Worm (Caenorhabditis elegans): ENCODE data around the gene D2085.7.

The D2085.7 gene

DNA sequence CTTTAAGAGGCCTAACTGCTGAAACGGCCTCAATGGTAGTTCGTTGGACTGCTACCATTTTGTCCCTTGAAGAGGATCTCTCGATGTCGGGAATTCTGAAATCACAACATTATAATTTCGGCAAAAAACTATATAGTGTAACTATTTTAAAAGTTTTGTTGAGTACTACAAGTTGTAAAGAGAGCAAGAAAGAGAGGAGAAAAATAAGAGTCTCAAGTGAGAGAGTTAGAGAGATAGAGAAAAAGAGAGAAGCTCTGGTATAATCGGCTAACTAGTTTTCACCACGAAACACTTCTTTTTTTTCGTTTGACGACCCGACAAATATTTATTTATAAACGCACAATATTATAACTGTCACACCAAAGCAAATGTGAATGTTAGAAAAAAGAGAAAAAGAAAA lies 3.6 kb upstream of the D2085.7 start, which contains the start of gene vab-9:
vab-9 (minus strand) TSS at position 101 of the 400 bp plus-strand sequence.
- TF ChIP-seq ceh-13 (GFP tag; optimal IDR thresholded peaks at IDR 0.05) = no peak
- no peak for TF ChIP-seq tbx-11 (GFP tag; IDR thresholded peaks at IDR 0.05)
- TF ChIP-seq hnd-1 (tag; optimal IDR thresholded peaks at IDR 0.05) = no peak
- no peak for TF ChIP-seq pes-1 (GFP tag; IDR thresholded peaks at IDR 0.05)
- no peak for TF ChIP-seq hmg-4 (GFP tag; optimal IDR thresholded peaks at IDR 0.05)
- no peak for TF ChIP-seq scrt-1 (GFP tag; IDR thresholded peaks at IDR 0.05)
- TF ChIP-seq tra-4 (tag; optimal IDR thresholded peaks at IDR 0.05) = no peak

DNA sequence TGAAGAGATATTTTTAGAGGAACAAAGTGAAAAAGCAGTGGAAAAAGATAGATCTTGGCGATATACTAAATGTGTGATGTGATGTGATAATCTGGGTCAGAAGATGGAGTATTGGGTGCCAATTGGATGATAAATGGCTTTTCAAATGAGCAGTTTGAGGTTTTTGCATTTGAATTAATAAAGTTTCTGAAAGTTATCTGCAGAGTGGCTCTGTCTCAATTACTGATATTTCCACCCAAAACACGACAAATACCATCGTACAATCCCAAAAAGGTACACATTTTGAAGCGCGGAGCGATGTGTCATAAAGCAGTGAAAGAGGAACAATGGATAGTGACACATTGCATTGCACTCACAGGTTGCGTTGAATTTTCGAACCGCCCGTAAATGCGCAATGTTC lies 1.6 kb upstream of the D2085.7 start:
- TF ChIP-seq sea-1 (GFP tag; conservative IDR thresholded peaks at IDR 0.05) = no peak
- no peak for TF ChIP-seq ets-7 (tag; optimal IDR thresholded peaks at IDR 0.05)
- no peak for TF ChIP-seq tbx-37 (GFP tag; conservative IDR thresholded peaks at IDR 0.05)
- no peak for TF ChIP-seq scrt-1 (GFP tag; IDR thresholded peaks at IDR 0.05)
- TF ChIP-seq ama-1 (optimal IDR thresholded peaks at IDR 0.05) = no peak
- no peak for TF ChIP-seq hnd-1 (tag; optimal IDR thresholded peaks at IDR 0.05)
- TF ChIP-seq tra-4 (tag; optimal IDR thresholded peaks at IDR 0.05) = no peak
- TF ChIP-seq ceh-13 (GFP tag; optimal IDR thresholded peaks at IDR 0.05) = no peak
- no peak for TF ChIP-seq F13C5.2 (tag; optimal IDR thresholded peaks at IDR 0.05)
- TF ChIP-seq pes-1 (GFP tag; IDR thresholded peaks at IDR 0.05) = no peak
- TF ChIP-seq tbx-11 (GFP tag; IDR thresholded peaks at IDR 0.05) = no peak
- TF ChIP-seq ceh-36 (tag; optimal IDR thresholded peaks at IDR 0.05) = no peak
- TF ChIP-seq hmbx-1 (tag; optimal IDR thresholded peaks at IDR 0.05) = no peak
- TF ChIP-seq flt-1 (GFP tag; IDR thresholded peaks at IDR 0.05) = no peak
- TF ChIP-seq B0310.2 (tag; optimal IDR thresholded peaks at IDR 0.05) = no peak
- TF ChIP-seq aly-1 (tag; optimal IDR thresholded peaks at IDR 0.05) = no peak
- no peak for TF ChIP-seq hmg-4 (GFP tag; optimal IDR thresholded peaks at IDR 0.05)

DNA sequence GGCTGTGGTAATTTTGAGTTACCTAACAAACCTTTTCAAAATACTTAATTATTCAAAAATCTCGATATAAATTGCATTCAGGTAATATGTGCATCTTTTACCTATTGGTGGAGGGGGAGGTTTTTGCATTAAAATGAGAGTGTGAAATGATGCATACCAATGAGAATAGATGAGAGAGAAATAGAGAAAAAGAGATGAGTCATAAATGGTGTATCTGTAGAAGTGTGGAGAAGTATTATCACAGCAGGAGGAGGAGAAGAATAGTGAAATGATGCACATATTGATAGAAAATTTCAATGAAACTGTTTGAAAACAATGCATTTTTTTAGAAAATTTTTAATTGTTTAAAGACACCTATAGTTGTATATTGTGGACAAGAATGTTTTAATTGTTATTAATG lies 678 bp upstream of the D2085.7 start:
- TF ChIP-seq flt-1 (GFP tag; IDR thresholded peaks at IDR 0.05) = no peak
- TF ChIP-seq aly-1 (tag; optimal IDR thresholded peaks at IDR 0.05) = no peak
- TF ChIP-seq sea-1 (GFP tag; conservative IDR thresholded peaks at IDR 0.05) = no peak
- no peak for TF ChIP-seq hmbx-1 (tag; optimal IDR thresholded peaks at IDR 0.05)
- no peak for TF ChIP-seq ets-7 (tag; optimal IDR thresholded peaks at IDR 0.05)
- TF ChIP-seq ama-1 (optimal IDR thresholded peaks at IDR 0.05) = no peak
- TF ChIP-seq pes-1 (GFP tag; IDR thresholded peaks at IDR 0.05) = no peak
- no peak for TF ChIP-seq hmg-4 (GFP tag; optimal IDR thresholded peaks at IDR 0.05)
- TF ChIP-seq F13C5.2 (tag; optimal IDR thresholded peaks at IDR 0.05) = no peak
- no peak for TF ChIP-seq tbx-37 (GFP tag; conservative IDR thresholded peaks at IDR 0.05)
- TF ChIP-seq tra-4 (tag; optimal IDR thresholded peaks at IDR 0.05) = no peak

DNA sequence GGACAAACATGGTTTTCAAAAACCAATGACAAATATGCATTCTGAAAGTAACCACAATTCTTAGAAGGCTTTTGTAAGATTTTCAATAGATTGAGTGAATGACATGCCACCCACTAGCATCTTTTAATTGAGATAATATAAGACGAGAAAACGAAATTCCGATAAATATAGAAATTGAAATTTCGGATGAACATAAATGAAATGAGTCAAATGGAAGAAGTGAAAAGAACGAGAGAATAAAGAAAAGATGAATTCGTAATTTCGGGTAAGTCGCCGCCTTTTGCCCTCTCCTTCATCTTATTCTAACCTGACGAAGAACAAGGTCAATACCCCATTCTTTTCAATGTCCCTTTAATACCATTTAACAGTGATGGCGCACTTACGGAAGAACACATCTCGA lies 1.2 kb downstream of the D2085.7 start:
- TF ChIP-seq tbx-11 (GFP tag; IDR thresholded peaks at IDR 0.05) = no peak
- TF ChIP-seq ceh-36 (tag; optimal IDR thresholded peaks at IDR 0.05) = no peak
- no peak for TF ChIP-seq F13C5.2 (tag; optimal IDR thresholded peaks at IDR 0.05)
- TF ChIP-seq ceh-13 (GFP tag; optimal IDR thresholded peaks at IDR 0.05) = no peak
- TF ChIP-seq ama-1 (optimal IDR thresholded peaks at IDR 0.05) = no peak
- no peak for TF ChIP-seq hmg-4 (GFP tag; optimal IDR thresholded peaks at IDR 0.05)
- TF ChIP-seq sea-1 (GFP tag; conservative IDR thresholded peaks at IDR 0.05) = no peak

DNA sequence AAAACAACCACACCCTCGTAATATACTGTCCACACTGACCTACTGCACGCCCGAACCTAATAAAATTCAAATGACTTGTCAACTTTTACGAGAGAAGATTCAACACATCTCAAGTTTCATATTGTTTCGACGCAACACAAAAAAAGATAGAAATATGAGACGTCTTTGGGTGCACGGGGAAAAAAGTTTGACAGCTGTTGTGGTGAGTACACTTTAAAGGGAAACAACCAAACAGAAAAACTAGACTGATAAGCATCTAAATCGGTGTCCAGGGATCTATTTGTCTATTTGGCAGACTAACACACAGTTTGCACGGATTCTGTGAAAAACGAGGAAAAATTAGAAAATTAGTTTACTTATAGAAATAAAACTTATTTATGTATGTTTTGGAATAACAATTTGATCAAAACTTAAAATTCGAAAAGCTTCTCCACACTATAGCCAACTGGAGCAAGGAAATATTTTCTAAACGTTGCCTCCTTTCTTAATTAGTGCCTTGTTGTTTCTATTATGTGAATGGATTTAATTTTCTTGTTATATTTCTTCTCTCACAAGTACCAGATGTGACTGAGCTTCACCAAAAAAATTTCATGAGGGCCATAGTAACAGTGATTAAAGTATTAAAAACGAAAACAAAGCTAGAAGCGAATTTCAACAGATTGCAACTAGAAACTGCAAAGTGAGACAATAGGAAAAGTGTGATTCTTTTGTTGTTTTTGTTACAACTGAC lies 2.6 kb downstream of the D2085.7 start:
- TF ChIP-seq scrt-1 (GFP tag; IDR thresholded peaks at IDR 0.05) = no peak
- TF ChIP-seq hnd-1 (tag; optimal IDR thresholded peaks at IDR 0.05) = no peak
- TF ChIP-seq aly-1 (tag; optimal IDR thresholded peaks at IDR 0.05) = no peak
- TF ChIP-seq flt-1 (GFP tag; IDR thresholded peaks at IDR 0.05) = no peak
- no peak for TF ChIP-seq pes-1 (GFP tag; IDR thresholded peaks at IDR 0.05)
- TF ChIP-seq tbx-11 (GFP tag; IDR thresholded peaks at IDR 0.05) = no peak
- no peak for TF ChIP-seq B0310.2 (tag; optimal IDR thresholded peaks at IDR 0.05)
- no peak for TF ChIP-seq ama-1 (optimal IDR thresholded peaks at IDR 0.05)
- no peak for TF ChIP-seq sea-1 (GFP tag; conservative IDR thresholded peaks at IDR 0.05)
- no peak for TF ChIP-seq F13C5.2 (tag; optimal IDR thresholded peaks at IDR 0.05)
- TF ChIP-seq hmbx-1 (tag; optimal IDR thresholded peaks at IDR 0.05) = no peak
- no peak for TF ChIP-seq hmg-4 (GFP tag; optimal IDR thresholded peaks at IDR 0.05)
- TF ChIP-seq tbx-37 (GFP tag; conservative IDR thresholded peaks at IDR 0.05) = no peak
- no peak for TF ChIP-seq ceh-36 (tag; optimal IDR thresholded peaks at IDR 0.05)
- no peak for TF ChIP-seq tra-4 (tag; optimal IDR thresholded peaks at IDR 0.05)
- no peak for TF ChIP-seq ceh-13 (GFP tag; optimal IDR thresholded peaks at IDR 0.05)
- no peak for TF ChIP-seq ets-7 (tag; optimal IDR thresholded peaks at IDR 0.05)

DNA sequence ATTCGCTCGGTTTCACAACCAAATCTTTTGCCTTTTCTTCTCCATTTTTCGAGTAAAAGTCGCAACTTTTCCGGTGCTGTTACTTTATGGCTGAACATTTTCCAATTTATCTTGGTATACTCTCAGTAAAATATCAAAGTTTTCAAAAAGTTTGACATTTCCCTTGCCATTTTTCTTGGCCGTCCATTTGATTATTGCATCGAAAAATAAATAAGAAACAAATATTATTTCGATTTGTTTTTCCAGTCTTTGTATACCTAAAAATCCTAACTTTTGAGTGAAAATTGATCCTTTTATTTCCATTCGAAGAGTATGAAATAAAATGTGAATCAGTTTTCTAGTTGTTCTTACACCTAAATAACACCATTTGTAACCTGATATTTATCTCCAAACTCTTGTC lies 5.3 kb downstream of the D2085.7 start:
- TF ChIP-seq ceh-36 (tag; optimal IDR thresholded peaks at IDR 0.05) (no peak), tbx-37 (GFP tag; conservative IDR thresholded peaks at IDR 0.05) (no peak), scrt-1 (GFP tag; IDR thresholded peaks at IDR 0.05) (no peak)

DNA sequence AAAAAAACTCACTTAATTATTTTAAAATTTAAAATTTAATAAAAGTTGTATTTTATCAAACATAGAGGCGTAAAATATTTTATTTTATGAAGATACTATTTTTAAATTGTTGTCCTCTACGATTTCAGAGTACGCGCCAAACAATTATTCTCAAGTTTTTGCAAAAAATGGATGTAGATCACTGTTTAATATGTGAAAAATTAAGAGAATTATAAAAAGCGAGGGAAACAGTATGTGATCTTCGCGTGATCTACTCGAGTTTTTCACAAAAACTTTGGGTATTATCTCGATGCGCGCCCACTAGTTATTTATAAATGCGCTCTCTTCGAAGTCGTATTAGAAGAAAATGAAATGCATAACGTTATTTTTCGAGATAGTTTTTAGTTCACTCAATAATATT lies 7.7 kb downstream of the D2085.7 start:
- TF ChIP-seq ama-1 (optimal IDR thresholded peaks at IDR 0.05) = no peak
- no peak for TF ChIP-seq tbx-11 (GFP tag; IDR thresholded peaks at IDR 0.05)
- no peak for TF ChIP-seq ceh-36 (tag; optimal IDR thresholded peaks at IDR 0.05)
- TF ChIP-seq hnd-1 (tag; optimal IDR thresholded peaks at IDR 0.05) = no peak
- no peak for TF ChIP-seq hmg-4 (GFP tag; optimal IDR thresholded peaks at IDR 0.05)
- no peak for TF ChIP-seq B0310.2 (tag; optimal IDR thresholded peaks at IDR 0.05)
- no peak for TF ChIP-seq F13C5.2 (tag; optimal IDR thresholded peaks at IDR 0.05)
- no peak for TF ChIP-seq scrt-1 (GFP tag; IDR thresholded peaks at IDR 0.05)
- no peak for TF ChIP-seq ceh-13 (GFP tag; optimal IDR thresholded peaks at IDR 0.05)
- no peak for TF ChIP-seq flt-1 (GFP tag; IDR thresholded peaks at IDR 0.05)

DNA sequence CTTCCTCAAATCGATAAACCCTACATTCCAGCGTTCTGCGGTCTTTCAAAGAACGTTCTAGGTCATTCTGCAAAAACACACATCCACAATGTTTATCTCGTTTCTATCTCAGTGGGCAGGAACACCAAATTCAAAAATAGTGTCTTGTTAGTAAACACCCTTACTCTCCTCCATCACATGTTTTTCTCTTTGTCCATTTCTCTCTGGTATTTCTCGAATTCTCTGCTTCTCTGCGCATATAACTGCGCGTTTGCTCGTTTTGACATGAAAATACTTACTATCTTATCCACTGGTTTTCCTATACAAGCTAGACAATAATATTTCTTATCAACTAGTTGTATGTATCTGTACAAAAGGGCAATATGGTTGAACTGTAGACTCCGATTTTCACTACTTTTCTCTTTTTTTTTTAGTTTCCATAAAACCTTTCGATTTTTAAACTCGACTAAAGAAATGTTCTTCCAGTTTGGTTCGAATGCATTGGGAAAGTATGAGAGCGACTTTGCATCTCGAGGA lies 9.5 kb downstream of the D2085.7 start, which contains the start of gene pyr-1:
pyr-1 (plus strand) TSS at position 466 of the 516 bp plus-strand sequence.
- no peak for TF ChIP-seq sea-1 (GFP tag; conservative IDR thresholded peaks at IDR 0.05)
- TF ChIP-seq ceh-36 (tag; optimal IDR thresholded peaks at IDR 0.05) = no peak
- no peak for TF ChIP-seq B0310.2 (tag; optimal IDR thresholded peaks at IDR 0.05)
- no peak for TF ChIP-seq ets-7 (tag; optimal IDR thresholded peaks at IDR 0.05)
- TF ChIP-seq tbx-11 (GFP tag; IDR thresholded peaks at IDR 0.05) = no peak
- TF ChIP-seq flt-1 (GFP tag; IDR thresholded peaks at IDR 0.05) = no peak
- TF ChIP-seq F13C5.2 (tag; optimal IDR thresholded peaks at IDR 0.05) = no peak
- no peak for TF ChIP-seq scrt-1 (GFP tag; IDR thresholded peaks at IDR 0.05)
- TF ChIP-seq hmbx-1 (tag; optimal IDR thresholded peaks at IDR 0.05) = no peak
- no peak for TF ChIP-seq ama-1 (optimal IDR thresholded peaks at IDR 0.05)
- TF ChIP-seq aly-1 (tag; optimal IDR thresholded peaks at IDR 0.05) = no peak
